Fruit fly (Drosophila melanogaster) ovary, adult (tissue): ENCODE measurements around the gene Mayo.

Source experiments
- CG17801 ChIP-seq: fragments of 200-800 bp; optimal IDR thresholded peaks from 2 replicates; lab custom pipeline; 2019; ENCODE audit warnings: missing biosample characterization, mild to moderate bottlenecking, missing genetic modification characterization, moderate library complexity; ENCODE audit not compliant: partially characterized antibody

Gene Mayo

DNA sequence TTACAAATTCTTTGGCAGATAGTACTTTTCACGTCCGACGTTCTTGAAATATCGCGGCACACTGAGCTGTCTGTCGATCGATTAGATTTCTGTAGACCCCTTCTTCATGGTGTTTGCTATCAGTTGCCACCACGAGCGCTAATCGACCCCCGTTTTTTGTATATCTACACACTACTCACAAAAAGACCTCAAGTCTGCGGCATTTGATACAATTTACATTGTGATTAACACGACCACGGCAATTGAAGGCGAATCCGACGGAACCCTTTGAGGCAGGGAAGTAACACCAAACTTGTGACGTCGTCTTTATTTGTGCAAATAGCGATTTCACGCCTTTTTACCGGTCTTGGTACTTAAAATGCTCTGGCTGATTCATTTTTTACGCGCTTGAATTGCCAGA is at the start of gene Mayo:
Mayo (minus strand) TSS at position 66 of the 400 bp plus-strand sequence.
- TF ChIP-seq CG17801 (GFP tag; lab: Kevin White, UChicago), result no peak

DNA sequence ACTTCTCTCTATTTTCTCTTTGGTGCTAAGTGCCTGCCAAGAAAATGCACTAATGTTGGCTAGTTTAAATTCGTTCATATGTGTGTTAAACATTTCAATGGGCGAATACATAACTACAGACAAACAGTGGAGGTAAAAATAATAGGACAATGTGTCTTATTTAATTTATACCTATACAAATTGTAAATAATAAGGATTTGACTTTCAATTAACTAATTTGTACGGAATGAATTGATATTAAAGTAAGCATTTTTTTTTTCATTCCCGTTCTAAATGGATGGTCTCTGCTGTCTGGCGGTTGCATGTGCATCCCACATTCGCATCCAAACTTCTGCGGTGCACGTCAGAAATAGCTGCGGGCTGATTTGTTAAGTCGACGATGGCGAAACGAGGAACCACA is 37.9 kb upstream of the Mayo start:
- TF ChIP-seq CG17801 (GFP tag; lab: Kevin White, UChicago), result no peak

DNA sequence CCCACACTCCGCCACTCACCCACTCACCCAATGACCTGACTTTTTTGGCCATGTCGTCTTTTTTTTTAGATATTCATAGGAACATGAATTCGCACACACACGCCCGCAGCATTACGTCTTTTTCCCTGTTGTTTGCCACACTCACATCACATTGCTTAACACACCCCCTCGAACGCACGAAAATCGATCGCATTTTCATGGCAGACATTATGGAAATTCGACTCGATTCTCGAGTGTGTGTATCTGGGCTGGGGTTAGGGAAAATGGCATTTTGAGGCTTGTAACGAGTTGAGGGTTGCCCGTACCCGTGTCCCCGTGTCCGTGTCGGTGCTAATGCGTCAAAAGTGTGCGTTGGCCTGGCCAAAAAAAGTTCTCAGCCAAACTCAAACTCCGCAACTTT is 32.7 kb upstream of the Mayo start:
- TF ChIP-seq CG17801 (GFP tag; lab: Kevin White, UChicago), result no peak

DNA sequence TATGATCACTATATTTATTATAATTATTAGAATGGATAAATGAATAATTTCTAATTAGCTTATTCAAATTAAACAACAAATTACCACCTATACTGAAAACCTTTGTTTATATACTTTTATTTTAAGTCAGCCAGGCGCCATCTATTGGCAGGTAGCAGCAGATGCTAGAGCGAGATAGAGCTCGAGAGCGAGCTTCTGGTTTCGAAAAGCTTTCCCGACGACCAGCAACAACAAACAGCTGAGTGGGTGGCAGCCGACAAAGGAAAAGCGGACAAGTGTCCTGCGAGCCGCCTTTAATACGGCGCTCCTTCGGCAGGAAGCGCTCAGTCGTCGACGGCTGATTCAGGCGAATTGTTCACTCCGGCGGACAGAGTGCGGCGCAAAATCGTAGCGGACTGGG is 25.1 kb upstream of the Mayo start, which contains the start of gene Gycbeta100B:
Gycbeta100B (plus strand) TSS at position 337 of the 400 bp plus-strand sequence.
- TF ChIP-seq CG17801 (GFP tag; lab: Kevin White, UChicago), result no peak

DNA sequence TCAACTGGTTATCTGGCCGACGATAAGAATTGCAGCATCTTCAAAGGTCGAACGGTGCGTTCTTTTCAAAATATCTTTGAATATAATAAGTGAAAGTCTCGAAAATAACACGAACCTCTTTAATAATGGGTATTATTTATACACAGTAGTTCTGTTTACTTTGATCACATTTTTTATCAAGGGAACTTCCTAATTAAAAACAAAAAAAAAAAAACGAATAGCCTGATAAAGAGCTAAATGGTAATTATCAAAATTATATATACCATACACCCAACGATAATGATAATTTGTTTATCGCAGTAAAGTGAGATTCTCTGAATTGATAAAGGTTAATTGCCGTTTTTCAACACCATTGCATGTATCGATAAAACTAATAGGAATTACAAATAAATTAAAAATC is 21.6 kb upstream of the Mayo start, which contains the start of gene Ktch:
Ktch (minus strand) TSS at position 101 of the 400 bp plus-strand sequence.
- TF ChIP-seq CG17801 (GFP tag; lab: Kevin White, UChicago), result no peak

DNA sequence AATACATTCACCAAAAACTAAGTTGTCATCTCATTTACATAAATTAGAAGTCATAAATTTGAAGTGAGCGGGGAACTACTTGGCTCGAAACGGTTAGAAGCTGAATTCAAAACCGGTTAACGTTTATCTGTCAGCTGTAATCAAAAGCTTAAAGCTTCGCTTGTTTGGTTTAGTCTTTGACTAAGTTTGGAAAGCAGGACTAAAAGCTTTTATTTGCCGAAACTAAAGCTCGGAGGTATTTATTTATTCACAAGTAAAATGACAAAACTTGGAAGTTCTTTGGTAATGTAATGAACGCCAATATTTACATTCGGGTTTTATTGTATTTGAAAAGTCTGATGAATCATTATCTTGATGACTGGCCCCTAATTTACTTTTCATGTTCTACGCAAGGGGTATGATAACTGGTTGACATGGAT is 18.4 kb upstream of the Mayo start:
- no peak for TF ChIP-seq CG17801 (GFP tag; lab: Kevin White, UChicago)

DNA sequence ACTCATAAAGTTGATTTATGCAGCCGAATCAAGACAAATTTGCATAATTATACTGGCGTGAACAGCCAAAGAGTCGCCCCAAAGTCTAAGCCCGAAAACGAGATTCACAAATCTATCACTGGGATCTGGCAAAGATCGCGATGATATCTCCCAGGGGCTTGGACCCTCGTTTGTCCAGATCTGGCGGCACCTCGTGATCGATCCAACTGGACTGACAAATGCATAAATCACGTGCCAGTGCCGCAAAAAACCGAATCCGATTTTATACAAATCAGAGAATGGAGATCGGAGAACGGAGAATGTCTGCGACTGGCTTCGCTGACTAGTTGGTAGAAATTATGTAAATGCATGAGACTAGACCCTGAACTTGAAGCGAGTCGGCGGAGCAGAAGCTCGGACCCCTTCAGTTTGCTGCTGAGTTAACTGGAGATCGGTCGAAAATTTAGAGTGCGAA is 16.8 kb upstream of the Mayo start, which contains the start of gene CG15554:
CG15554 (plus strand) TSS at position 404 of the 454 bp plus-strand sequence.
- TF ChIP-seq CG17801 (GFP tag; lab: Kevin White, UChicago), result no peak

DNA sequence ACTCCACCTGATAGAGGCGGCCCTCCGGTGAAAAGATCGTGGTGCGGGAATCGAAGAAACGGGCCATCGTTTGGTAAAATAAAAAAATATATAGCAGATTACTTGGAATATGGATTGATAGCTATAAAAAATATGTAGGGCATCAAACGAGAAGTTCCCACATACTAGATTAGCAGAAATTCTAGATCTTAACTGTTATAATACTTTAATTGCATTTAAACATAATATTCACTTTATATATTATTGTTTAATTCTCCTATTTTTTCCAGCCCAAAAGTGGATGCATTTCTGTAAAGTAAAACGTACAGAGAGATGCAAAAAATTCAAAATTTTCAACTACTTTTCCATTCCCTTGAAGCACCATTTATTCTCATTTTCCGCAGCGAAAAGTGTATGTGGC is 14.3 kb upstream of the Mayo start, which contains the start of gene Prosalpha3T:
Prosalpha3T (minus strand) TSS at position 101 of the 400 bp plus-strand sequence.
- TF ChIP-seq CG17801 (GFP tag; lab: Kevin White, UChicago), result no peak

DNA sequence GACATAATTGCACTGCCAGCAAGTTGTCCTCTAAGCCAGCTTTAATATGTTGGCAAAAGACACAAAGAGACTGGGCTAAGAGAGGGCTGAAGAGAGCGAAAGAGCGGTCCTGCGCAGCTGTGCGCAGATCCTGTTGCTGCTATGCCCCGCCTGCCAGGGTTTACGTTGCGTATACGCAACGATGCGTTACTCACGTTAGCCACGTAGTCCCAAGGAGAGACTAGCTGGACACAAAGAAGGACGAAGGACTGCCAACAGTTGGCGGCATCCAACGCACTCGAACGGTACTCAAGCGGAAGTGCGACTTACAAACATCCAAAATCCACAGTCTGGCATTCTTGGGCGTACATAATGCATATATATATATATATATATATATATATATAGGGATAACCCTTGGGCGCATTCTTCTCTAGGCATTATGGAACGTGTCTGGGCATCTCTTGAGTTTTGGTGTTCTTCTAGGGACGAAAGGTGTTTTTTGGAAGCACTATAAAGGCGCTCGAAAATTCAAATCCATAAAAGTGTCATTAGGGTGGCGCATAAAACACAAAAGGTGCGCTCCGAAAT is 10.9 kb upstream of the Mayo start:
- no peak for TF ChIP-seq CG17801 (GFP tag; lab: Kevin White, UChicago)

DNA sequence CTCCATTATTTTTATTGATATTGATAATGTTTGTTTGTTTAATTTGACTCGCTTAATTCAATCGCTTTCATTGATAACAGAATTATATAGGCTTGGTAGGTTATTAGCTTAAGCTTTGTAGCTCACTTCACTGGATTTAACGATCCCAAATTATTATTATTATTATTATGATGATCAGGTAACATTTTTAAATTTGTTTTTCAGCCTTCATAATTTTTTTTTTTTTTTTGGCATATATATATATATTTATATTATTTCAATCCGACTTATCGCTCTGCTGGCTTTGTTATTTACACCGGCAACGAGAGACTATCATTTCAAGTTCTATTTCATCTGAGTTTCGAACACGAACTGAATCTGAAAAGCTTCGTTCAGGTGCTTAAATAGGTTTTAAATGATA is 7.9 kb downstream of the Mayo start, which contains the start of gene CG15553:
CG15553 (minus strand) TSS at position 101 of the 400 bp plus-strand sequence.
- TF ChIP-seq CG17801 (GFP tag; lab: Kevin White, UChicago), result no peak

DNA sequence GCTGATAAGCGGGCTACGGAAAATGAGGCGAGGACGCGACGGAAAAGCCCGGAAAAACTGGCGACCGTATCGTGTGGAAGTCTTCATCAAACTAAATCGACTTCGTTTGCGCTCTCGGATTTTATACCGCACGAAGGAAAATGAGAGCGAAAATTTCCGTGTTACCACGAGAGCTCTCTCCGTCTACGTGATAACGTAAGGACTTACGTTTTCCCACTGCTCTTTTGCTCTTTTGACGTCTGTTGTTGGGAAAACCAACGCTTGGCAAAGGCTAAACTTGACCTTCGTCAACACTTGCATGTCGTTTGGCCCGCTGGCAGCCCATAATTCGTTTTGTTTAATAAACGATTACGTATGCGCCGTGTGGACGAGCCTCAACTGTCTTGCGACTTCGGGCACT is 11.8 kb downstream of the Mayo start, which contains the start of gene CG11317:
CG11317 (minus strand) TSS at position 101 of the 400 bp plus-strand sequence.
- no peak for TF ChIP-seq CG17801 (GFP tag; lab: Kevin White, UChicago)

DNA sequence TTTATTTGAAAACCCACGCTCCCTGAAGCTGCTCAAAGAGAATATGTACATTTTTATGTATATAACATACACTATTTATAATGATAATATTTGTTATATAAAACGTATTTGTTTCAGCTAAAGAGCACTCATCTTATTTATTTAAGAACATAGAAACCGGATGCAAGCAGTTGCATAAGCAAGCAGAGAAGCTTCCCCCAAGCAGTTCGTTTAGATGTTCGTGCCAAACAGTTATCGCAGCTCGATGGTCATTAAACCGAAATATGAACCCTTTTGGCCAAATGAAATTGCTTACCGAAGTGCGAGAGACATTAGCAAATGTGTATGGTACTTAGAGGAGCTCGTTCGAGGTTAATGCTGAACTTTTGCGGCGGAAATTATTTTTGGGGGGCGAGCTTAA is 19.0 kb downstream of the Mayo start:
- TF ChIP-seq CG17801 (GFP tag; lab: Kevin White, UChicago), result no peak

DNA sequence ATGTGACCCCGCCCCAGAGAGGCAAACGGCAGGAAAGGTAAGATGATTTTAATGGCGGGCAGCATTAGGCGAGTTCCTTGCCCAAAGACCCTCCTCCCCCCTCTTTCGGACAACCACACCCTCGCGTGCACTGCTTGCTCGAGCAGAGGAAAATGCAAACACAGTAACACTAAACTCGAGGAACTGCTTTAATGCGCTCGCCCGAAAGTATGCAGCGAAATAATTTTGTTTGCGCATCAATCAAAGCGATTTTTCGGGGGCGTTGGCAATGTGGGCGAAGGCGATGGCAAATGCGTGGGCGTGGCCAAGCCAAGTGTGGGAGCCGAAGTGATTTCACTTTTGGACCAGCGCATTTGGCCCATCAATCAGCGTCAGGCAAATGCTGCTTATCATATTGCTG is 22.6 kb downstream of the Mayo start:
- no peak for TF ChIP-seq CG17801 (GFP tag; lab: Kevin White, UChicago)

DNA sequence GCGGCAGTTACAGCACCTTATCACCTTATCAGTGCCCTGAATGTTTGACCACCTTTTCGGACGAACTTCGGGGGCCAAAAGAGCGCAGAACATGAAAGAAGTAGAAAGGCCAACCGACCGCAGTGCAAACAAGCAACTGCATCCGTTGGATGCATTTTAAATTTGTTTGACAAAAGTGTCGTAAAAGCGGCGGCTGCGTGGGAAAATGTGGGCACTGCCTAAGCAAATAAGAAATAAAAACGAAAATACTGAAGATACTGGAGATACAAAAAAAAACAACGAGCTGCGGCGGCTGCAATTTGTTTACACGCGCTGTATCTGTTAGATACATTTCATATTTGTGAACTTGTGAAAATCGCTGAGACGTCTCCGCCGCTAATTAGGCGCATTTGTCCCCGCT is 38.3 kb downstream of the Mayo start:
- no peak for TF ChIP-seq CG17801 (GFP tag; lab: Kevin White, UChicago)

DNA sequence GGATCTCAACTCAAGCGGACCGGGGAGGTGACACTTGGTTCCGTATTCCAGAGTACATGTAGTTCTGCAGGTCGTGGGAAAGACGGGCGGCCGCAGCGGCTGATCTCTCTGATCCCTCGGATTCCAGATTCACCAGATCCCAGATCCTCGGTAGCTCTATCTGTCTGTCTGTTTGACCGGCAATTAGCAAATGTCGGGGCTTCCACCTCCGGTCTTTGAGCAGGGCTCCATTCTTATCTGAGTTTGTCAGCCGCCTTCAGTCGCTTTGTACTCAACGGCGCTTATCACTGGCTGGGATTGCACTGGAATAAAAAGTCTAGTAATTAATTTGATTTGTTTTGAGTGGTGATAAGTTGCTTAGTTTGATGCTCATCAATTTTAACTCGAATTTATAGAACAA is 42.6 kb downstream of the Mayo start:
- no peak for TF ChIP-seq CG17801 (GFP tag; lab: Kevin White, UChicago)

DNA sequence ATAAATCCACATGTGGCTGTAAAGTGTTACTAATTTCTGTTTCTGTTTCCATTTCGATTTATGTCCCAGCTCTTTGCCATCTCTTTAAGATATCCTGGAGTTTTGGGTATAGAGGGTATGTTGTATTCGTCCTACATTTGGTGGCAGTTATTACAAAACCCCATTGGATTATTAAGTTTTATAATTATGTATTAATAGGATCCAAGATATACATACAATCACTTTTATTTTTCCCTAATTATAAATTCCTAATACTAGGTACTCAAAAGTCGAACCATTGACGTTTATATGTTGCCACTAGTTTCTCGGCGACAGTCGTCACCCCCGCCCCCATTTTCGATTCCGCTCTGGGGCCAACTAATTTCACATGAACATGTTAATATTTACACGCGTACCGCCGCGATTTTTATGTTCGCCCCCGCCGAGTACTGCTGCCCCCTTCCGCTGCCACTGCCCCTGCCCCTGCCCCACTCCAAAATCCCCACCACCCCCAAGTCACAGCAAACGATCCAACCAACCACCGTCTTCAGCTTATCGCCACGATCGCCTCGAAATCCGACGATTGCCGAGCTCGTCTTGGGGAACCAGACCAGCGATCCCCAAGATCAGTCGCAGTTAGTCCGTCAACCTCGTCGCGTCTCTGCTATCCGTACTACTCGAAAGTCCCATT is 44.2 kb downstream of the Mayo start, which contains the start of gene Sox100B:
Sox100B (plus strand) TSS at position 601 of the 670 bp plus-strand sequence.
- no peak for TF ChIP-seq CG17801 (GFP tag; lab: Kevin White, UChicago)
